Fruit fly (Drosophila melanogaster): Measurements from ENCODE around the gene CG10576.

CG10576 gene

DNA sequence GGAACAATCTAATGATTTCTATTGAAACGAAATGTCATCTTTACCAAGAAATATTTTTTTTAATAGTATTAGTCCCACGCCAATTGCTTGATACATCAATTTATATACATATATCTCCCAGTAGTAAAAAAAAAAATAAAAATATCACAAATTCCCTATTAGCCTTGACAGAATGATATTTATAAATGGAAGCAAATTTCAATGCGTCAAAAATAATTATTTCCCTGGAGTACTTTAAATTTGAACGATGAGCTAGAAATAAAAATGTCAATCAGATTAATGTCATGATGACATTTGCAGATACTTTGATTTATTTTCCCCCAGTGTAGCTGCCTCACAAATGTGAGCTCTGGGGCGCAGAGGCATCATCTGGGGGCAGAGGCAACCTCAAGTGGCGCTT is 52.5 kb downstream of the CG10576 start, which contains the start of gene CG44521:
CG44521 (plus strand) TSS at position 301 of the 400 bp plus-strand sequence.
- TF ChIP-seq eg (GFP tag; IDR thresholded peaks at IDR 0.05) (no peak), CG7368 (GFP tag; optimal IDR thresholded peaks at IDR 0.05) (no peak), CG10631 (GFP tag; optimal IDR thresholded peaks at IDR 0.05) (no peak), CG6792 (GFP tag; optimal IDR thresholded peaks at IDR 0.05) (no peak), pdm3 (GFP tag; optimal IDR thresholded peaks at IDR 0.05) (no peak), svp (GFP tag) (no peak), dac (GFP tag; optimal IDR thresholded peaks at IDR 0.05) (no peak), lz (GFP tag; optimal IDR thresholded peaks at IDR 0.05) (no peak), CG11294 (GFP tag; IDR thresholded peaks at IDR 0.05) (no peak), Lpt (GFP tag; optimal IDR thresholded peaks at IDR 0.05) (no peak), cyc (GFP tag; optimal IDR thresholded peaks at IDR 0.05) (no peak), CG6163 (GFP tag; IDR thresholded peaks at IDR 0.05) (no peak), net (GFP tag; optimal IDR thresholded peaks at IDR 0.05) (no peak), CG32006 (GFP tag; optimal IDR thresholded peaks at IDR 0.05) (no peak), ss (GFP tag; optimal IDR thresholded peaks at IDR 0.05) (no peak), achi (GFP tag; optimal IDR thresholded peaks at IDR 0.05) (no peak), Eip78C (GFP tag) (no peak)

Measured in whole organism, prepupa.